Fruit fly (Drosophila melanogaster) whole organism, embryonic: ENCODE results near the gene cmb.

Experiments
- CG34224 ChIP-seq: fragments of 200-800 bp; sonication (Bioruptor generic); IDR thresholded peaks from 3 replicates; pipeline ENCODE4 v1.3.6; 2022; ENCODE audit warnings: missing biosample characterization, missing genetic modification characterization; ENCODE audit not compliant: partially characterized antibody
- CG3838 ChIP-seq: fragments of 200-800 bp; sonication (Bioruptor generic); optimal IDR thresholded peaks from 3 replicates; lab custom pipeline; 2016; ENCODE audit warnings: missing biosample characterization, missing genetic modification characterization
- CHES-1-like ChIP-seq: fragments of 200-800 bp; sonication (Bioruptor generic); optimal IDR thresholded peaks from 2 replicates; lab custom pipeline; 2016; ENCODE audit warnings: missing biosample characterization, missing genetic modification characterization
- Deaf1 ChIP-seq: fragments of 200-800 bp; optimal IDR thresholded peaks from 3 replicates; lab custom pipeline; 2019; ENCODE audit warnings: missing biosample characterization, mild to moderate bottlenecking, missing genetic modification characterization, moderate library complexity
- Fer2 ChIP-seq: fragments of 200-800 bp; sonication (Bioruptor generic); optimal IDR thresholded peaks from 2 replicates; lab custom pipeline; 2018; ENCODE audit warnings: missing biosample characterization, mild to moderate bottlenecking, missing genetic modification characterization, moderate library complexity
- Scr ChIP-seq: fragments of 200-800 bp; sonication (Bioruptor generic); IDR thresholded peaks from 2 replicates; pipeline ENCODE4 v1.3.6; 2022; ENCODE audit warnings: missing biosample characterization, missing genetic modification characterization; ENCODE audit not compliant: partially characterized antibody
- ara ChIP-seq: fragments of 200-800 bp; sonication (Bioruptor generic); IDR thresholded peaks from 2 replicates; pipeline ENCODE4 v1.3.6; 2022; ENCODE audit warnings: missing biosample characterization, missing genetic modification characterization
- fd3F ChIP-seq: fragments of 200-800 bp; sonication (Bioruptor generic); optimal IDR thresholded peaks from 2 replicates; lab custom pipeline; 2018; ENCODE audit warnings: missing biosample characterization, mild to moderate bottlenecking, missing genetic modification characterization, moderate library complexity
- jumu ChIP-seq: fragments of 200-800 bp; sonication (Bioruptor generic); optimal IDR thresholded peaks from 3 replicates; lab custom pipeline; 2016; ENCODE audit warnings: missing biosample characterization, missing genetic modification characterization
- mld ChIP-seq: fragments of 200-800 bp; sonication (Bioruptor generic); IDR thresholded peaks from 3 replicates; pipeline ENCODE4 v1.3.6; 2022; ENCODE audit warnings: missing biosample characterization, missing genetic modification characterization; ENCODE audit not compliant: partially characterized antibody
- nau ChIP-seq: fragments of 200-800 bp; sonication (Bioruptor generic); optimal IDR thresholded peaks from 3 replicates; lab custom pipeline; 2017; ENCODE audit warnings: missing biosample characterization, mild to moderate bottlenecking, missing genetic modification characterization, missing genetic modification reagents
- tx ChIP-seq: fragments of 200-800 bp; sonication (Bioruptor generic); optimal IDR thresholded peaks from 2 replicates; lab custom pipeline; 2016; ENCODE audit warnings: missing biosample characterization, missing genetic modification characterization

DNA sequence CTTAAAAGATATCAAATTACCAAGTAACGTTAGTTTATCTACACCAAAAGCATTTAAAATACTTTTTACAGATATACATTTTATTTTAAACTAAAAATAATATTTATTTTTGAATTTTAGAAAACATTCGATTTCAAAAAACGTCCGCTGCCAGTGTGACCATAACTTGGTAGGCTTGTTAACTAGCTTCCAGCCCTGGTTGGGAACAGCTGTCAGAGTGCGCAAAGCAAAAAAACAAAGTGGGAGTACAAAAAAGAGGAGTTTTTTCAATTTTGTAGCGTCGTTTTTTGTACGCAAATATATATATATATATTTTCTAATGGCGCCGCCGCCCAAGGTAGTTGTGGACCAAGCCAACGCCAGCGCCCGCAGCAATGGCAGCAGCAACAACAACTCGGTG lies at the start of gene cmb:
- TF ChIP-seq tx (GFP tag; lab: Kevin White, UChicago), result no peak
- TF ChIP-seq mld (GFP tag; lab: Robert Waterston, UW), result no peak
- no peak for TF ChIP-seq ara (GFP tag; lab: Robert Waterston, UW)
- TF ChIP-seq CG3838 (GFP tag; lab: Kevin White, UChicago), result no peak
- no peak for TF ChIP-seq CG34224 (GFP tag; lab: Robert Waterston, UW)
- no peak for TF ChIP-seq jumu (GFP tag; lab: Kevin White, UChicago)
- 0 out of 2 replicates have a peak, but pooled peaks have one; percentile 16 for TF ChIP-seq Scr
- TF ChIP-seq fd3F (GFP tag; lab: Kevin White, UChicago), result no peak
- no peak for TF ChIP-seq nau (GFP tag; lab: Kevin White, UChicago)
- no peak for TF ChIP-seq CHES-1-like (GFP tag; lab: Kevin White, UChicago)
- no peak for TF ChIP-seq Deaf1 (tag; lab: Kevin White, UChicago)
- no peak for TF ChIP-seq Fer2 (tag; lab: Kevin White, UChicago)
